Fruit fly (Drosophila melanogaster): Measurements from ENCODE around the gene CG10514.
A peak's percentile ranks its signal among the peaks of the same experiment; 100 is the strongest.

The CG10514 gene

dm6 chr3R:25258628-25259240, 20.9 kb downstream of the CG10514 start, which contains the start of gene CG11857 (continued):
- TF ChIP-seq CG14965 (GFP tag; optimal IDR thresholded peaks at IDR 0.05; ENCODE audit: borderline replicate concordance) (peak; percentile 55), ewg (GFP tag; optimal IDR thresholded peaks at IDR 0.05) (peak; percentile 92), croc (GFP tag; conservative IDR thresholded peaks at IDR 0.05) (peak; percentile 98), Oaz (GFP tag; IDR thresholded peaks at IDR 0.05) (peak; percentile 98), CG5953 (GFP tag; IDR thresholded peaks at IDR 0.05) (peak; percentile 96), toy (GFP tag; IDR thresholded peaks at IDR 0.05) (peak; percentile 97), unpg (GFP tag; optimal IDR thresholded peaks at IDR 0.05) (peak; percentile 98), cas (GFP tag; IDR thresholded peaks at IDR 0.05) (peak; percentile 98), Dip2 (GFP tag; IDR thresholded peaks at IDR 0.05) (peak; percentile 80), tna (GFP tag; IDR thresholded peaks at IDR 0.05; ENCODE audit: partially characterized antibody) (peak; percentile 99), chm (GFP tag; IDR thresholded peaks at IDR 0.05) (peak; percentile 98), aop (GFP tag; IDR thresholded peaks at IDR 0.05) (peak; percentile 96), tap (tag; optimal IDR thresholded peaks at IDR 0.05) (peak; percentile 95), odd (GFP tag; optimal IDR thresholded peaks at IDR 0.05) (peak; percentile 89), Sry-δ (GFP tag; optimal IDR thresholded peaks at IDR 0.05) (peak; percentile 99), CG2120 (GFP tag; optimal IDR thresholded peaks at IDR 0.05) (peak; percentile 99), CG2889 (GFP tag; IDR thresholded peaks at IDR 0.05) (peak; percentile 99), CG1602 (GFP tag; optimal IDR thresholded peaks at IDR 0.05) (peak; percentile 99), CG18599 (GFP tag; optimal IDR thresholded peaks at IDR 0.05) (peak; percentile 97), CG9215 (GFP tag; IDR thresholded peaks at IDR 0.05) (peak; percentile 99), CG13894 (tag; optimal IDR thresholded peaks at IDR 0.05) (peak; percentile 97), CG4424 (GFP tag; optimal IDR thresholded peaks at IDR 0.05) (peak; percentile 98), CG13775 (GFP tag; optimal IDR thresholded peaks at IDR 0.05) (peak; percentile 98), kni (GFP tag; optimal IDR thresholded peaks at IDR 0.05) (peak; percentile 88), Tbp (GFP tag; optimal IDR thresholded peaks at IDR 0.05) (no peak), CG7556 (GFP tag; optimal IDR thresholded peaks at IDR 0.05) (peak; percentile 96), Fer3 (tag; optimal IDR thresholded peaks at IDR 0.05) (peak; percentile 98), CG8924 (tag; optimal IDR thresholded peaks at IDR 0.05) (peak; percentile 98), crol (GFP tag; IDR thresholded peaks at IDR 0.05) (peak; percentile 80), Doc3 (GFP tag; IDR thresholded peaks at IDR 0.05; ENCODE audit: partially characterized antibody) (peak; percentile 100), CG11085 (GFP tag; IDR thresholded peaks at IDR 0.05) (peak; percentile 99), pros (GFP tag; optimal IDR thresholded peaks at IDR 0.05) (peak; percentile 8), Adf1 (GFP tag; IDR thresholded peaks at IDR 0.05) (peak; percentile 89), HLH3B (GFP tag; IDR thresholded peaks at IDR 0.05) (peak; percentile 98), tll (GFP tag; optimal IDR thresholded peaks at IDR 0.05) (peak; percentile 45 to 68), D19B (GFP tag; optimal IDR thresholded peaks at IDR 0.05) (peak; percentile 90), Hsf (GFP tag; optimal IDR thresholded peaks at IDR 0.05) (peak; percentile 99), gce (GFP tag; IDR thresholded peaks at IDR 0.05) (peak; percentile 96), CG2875 (GFP tag; optimal IDR thresholded peaks at IDR 0.05) (peak; percentile 90), CG10959 (GFP tag; IDR thresholded peaks at IDR 0.05) (peak; percentile 99), mld (GFP tag; IDR thresholded peaks at IDR 0.05; ENCODE audit: partially characterized antibody) (peak; percentile 98), CG13624 (GFP tag; optimal IDR thresholded peaks at IDR 0.05) (peak; percentile 99), gem (tag; optimal IDR thresholded peaks at IDR 0.05) (peak; percentile 99), CG15479 (GFP tag; optimal IDR thresholded peaks at IDR 0.05) (peak; percentile 30), CG7271 (tag; optimal IDR thresholded peaks at IDR 0.05) (peak; percentile 95), CG2712 (tag; optimal IDR thresholded peaks at IDR 0.05) (peak; percentile 98), Jarid2 (GFP tag; optimal IDR thresholded peaks at IDR 0.05) (peak; percentile 84), Dip3 (GFP tag; optimal IDR thresholded peaks at IDR 0.05) (peak; percentile 97), gcm2 (GFP tag; optimal IDR thresholded peaks at IDR 0.05) (peak; percentile 88)
